Worm (Caenorhabditis elegans) whole organism, young adult: ENCODE data around the gene arrd-25.
A peak's percentile ranks its signal among the peaks of the same experiment; 100 is the strongest.

Experiments used
- B0261.1 ChIP-seq: sonication (generic microtip); optimal IDR thresholded peaks from 2 replicates; lab custom pipeline; 2016; ENCODE audit warnings: mild to moderate bottlenecking, missing genetic modification characterization, moderate library complexity, missing compliant biosample characterization
- B0336.3 ChIP-seq: fragments of 200-800 bp; sonication (Bioruptor generic); IDR thresholded peaks from 2 replicates; pipeline ENCODE4 v1.3.6; 2022; ENCODE audit warnings: missing genetic modification characterization, missing compliant biosample characterization
- D2030.7 ChIP-seq: fragments of 200-800 bp; sonication (Bioruptor generic); IDR thresholded peaks from 2 replicates; pipeline ENCODE4 v1.3.6; 2022; ENCODE audit warnings: missing genetic modification reagents, missing genetic modification characterization, missing compliant biosample characterization
- F52B5.7 ChIP-seq: sonication (generic microtip); optimal IDR thresholded peaks from 2 replicates; lab custom pipeline; 2016; ENCODE audit warnings: mild to moderate bottlenecking, missing genetic modification characterization, missing compliant biosample characterization
- F55B11.4 ChIP-seq: sonication (generic microtip); optimal IDR thresholded peaks from 2 replicates; lab custom pipeline; 2016; ENCODE audit warnings: missing compliant biosample characterization, missing genetic modification characterization, borderline replicate concordance; ENCODE audit not compliant: insufficient read depth
- F57A8.1 ChIP-seq: fragments of 200-800 bp; sonication (Bioruptor generic); optimal IDR thresholded peaks from 2 replicates; lab custom pipeline; 2018; ENCODE audit warnings: mild to moderate bottlenecking, missing genetic modification characterization, moderate library complexity, missing compliant biosample characterization
- K11D2.4 ChIP-seq: fragments of 200-800 bp; sonication (Bioruptor generic); IDR thresholded peaks from 2 replicates; pipeline ENCODE4 v1.3.6; 2022; ENCODE audit warnings: missing genetic modification reagents, missing genetic modification characterization, missing compliant biosample characterization
- K12H6.12 ChIP-seq: fragments of 200-800 bp; sonication (Bioruptor generic); optimal IDR thresholded peaks from 2 replicates; lab custom pipeline; 2018; ENCODE audit warnings: mild to moderate bottlenecking, missing genetic modification characterization, missing compliant biosample characterization
- Y53F4B.3 ChIP-seq: fragments of 200-800 bp; sonication (Bioruptor generic); IDR thresholded peaks from 2 replicates; pipeline ENCODE4 v1.3.6; 2022; ENCODE audit warnings: missing genetic modification reagents, missing genetic modification characterization, missing compliant biosample characterization
- Y53G8AR.9 ChIP-seq: fragments of 200-800 bp; sonication (Bioruptor generic); conservative IDR thresholded peaks from 2 replicates; pipeline ENCODE4 v1.3.6; 2022; ENCODE audit warnings: missing genetic modification reagents, missing genetic modification characterization, missing compliant biosample characterization
- Y79H2A.3 ChIP-seq: fragments of 200-800 bp; sonication (Bioruptor generic); conservative IDR thresholded peaks from 2 replicates; pipeline ENCODE4 v1.3.6; 2022; ENCODE audit warnings: missing genetic modification reagents, missing genetic modification characterization, missing compliant biosample characterization
- Y95B8A.8 ChIP-seq: fragments of 200-800 bp; sonication (Bioruptor generic); IDR thresholded peaks from 2 replicates; pipeline ENCODE4 v1.3.6; 2022; ENCODE audit warnings: missing genetic modification reagents, missing genetic modification characterization, missing compliant biosample characterization
- aptf-3 ChIP-seq: fragments of 200-800 bp; sonication (Bioruptor generic); IDR thresholded peaks from 2 replicates; pipeline ENCODE4 v1.3.6; 2022; ENCODE audit warnings: missing genetic modification characterization, missing compliant biosample characterization
- attf-5 ChIP-seq: fragments of 200-800 bp; sonication (Bioruptor generic); optimal IDR thresholded peaks from 2 replicates; lab custom pipeline; 2018; ENCODE audit warnings: mild to moderate bottlenecking, missing genetic modification characterization, missing compliant biosample characterization
- attf-6 ChIP-seq: fragments of 200-800 bp; sonication (Bioruptor generic); IDR thresholded peaks from 2 replicates; pipeline ENCODE4 v1.3.6; 2022; ENCODE audit warnings: missing genetic modification reagents, missing genetic modification characterization, missing compliant biosample characterization
- cebp-1 ChIP-seq, 2 experiments: fragments of 200-800 bp in 1 of 2; sonication (Bioruptor generic) in 1 of 2; sonication (generic microtip) in 1 of 2; IDR thresholded peaks in 1 of 2; optimal IDR thresholded peaks in 1 of 2; 2 replicates each; pipeline versions ENCODE4 v1.3.6 to Lab custom; 2017 to 2022; ENCODE audit warnings: missing compliant biosample characterization in 2 of 2, missing genetic modification characterization in 2 of 2, mild to moderate bottlenecking in 1 of 2, missing genetic modification reagents in 1 of 2, moderate library complexity in 1 of 2
- ceh-27 ChIP-seq: fragments of 200-800 bp; sonication (Bioruptor generic); optimal IDR thresholded peaks from 2 replicates; lab custom pipeline; 2018; ENCODE audit warnings: mild to moderate bottlenecking, missing genetic modification characterization, moderate library complexity, missing compliant biosample characterization
- ceh-79 ChIP-seq: sonication (generic microtip); optimal IDR thresholded peaks from 2 replicates; lab custom pipeline; 2017; ENCODE audit warnings: mild to moderate bottlenecking, missing genetic modification characterization, missing compliant biosample characterization
- die-1 ChIP-seq: sonication (generic microtip); optimal IDR thresholded peaks from 2 replicates; lab custom pipeline; 2016; ENCODE audit warnings: missing genotype, mild to moderate bottlenecking, missing genetic modification characterization, missing compliant biosample characterization
- egl-18 ChIP-seq: fragments of 200-800 bp; sonication (Bioruptor generic); IDR thresholded peaks from 2 replicates; pipeline ENCODE4 v1.3.6; 2022; ENCODE audit warnings: missing genetic modification reagents, missing genetic modification characterization, missing compliant biosample characterization
- him-1 ChIP-seq: sonication (generic microtip); optimal IDR thresholded peaks from 2 replicates; lab custom pipeline; 2016; ENCODE audit warnings: missing genotype, missing genetic modification reagents, missing genetic modification characterization, missing compliant biosample characterization
- hmg-1.2 ChIP-seq: fragments of 200-800 bp; sonication (Bioruptor generic); IDR thresholded peaks from 2 replicates; pipeline ENCODE4 v1.3.6; 2022; ENCODE audit warnings: missing genetic modification reagents, missing genetic modification characterization, missing compliant biosample characterization
- let-526 ChIP-seq: fragments of 200-800 bp; sonication (Bioruptor generic); IDR thresholded peaks from 2 replicates; pipeline ENCODE4 v1.3.6; 2022; ENCODE audit warnings: missing genetic modification reagents, missing genetic modification characterization, missing compliant biosample characterization
- let-607 ChIP-seq, 2 experiments: fragments of 200-800 bp in 1 of 2; sonication (Bioruptor generic) in 1 of 2; sonication (generic microtip) in 1 of 2; optimal IDR thresholded peaks; 2 replicates each; lab custom pipeline; 2016 to 2018; ENCODE audit warnings: mild to moderate bottlenecking in 2 of 2, missing compliant biosample characterization in 2 of 2, missing genetic modification characterization in 2 of 2, moderate library complexity in 2 of 2, missing genotype in 1 of 2
- lin-35 ChIP-seq, 3 experiments: fragments of 150-350 bp in 2 of 3; sonication (generic microtip) in 1 of 3; optimal IDR thresholded peaks; 2 replicates each; lab custom pipeline; 2014 to 2018; ENCODE audit warnings: missing biosample characterization in 3 of 3, missing genetic modification characterization in 3 of 3, missing genetic modification reagents in 3 of 3
- lsl-1 ChIP-seq: fragments of 200-800 bp; sonication (Bioruptor generic); optimal IDR thresholded peaks from 2 replicates; lab custom pipeline; 2018; ENCODE audit warnings: mild to moderate bottlenecking, missing genetic modification characterization, moderate library complexity, missing compliant biosample characterization
- madf-8 ChIP-seq: fragments of 200-800 bp; sonication (Bioruptor generic); conservative IDR thresholded peaks from 2 replicates; pipeline ENCODE4 v1.3.6; 2022; ENCODE audit warnings: missing genetic modification reagents, missing genetic modification characterization, missing compliant biosample characterization
- nfyb-1 ChIP-seq: fragments of 200-800 bp; sonication (Bioruptor generic); IDR thresholded peaks from 2 replicates; pipeline ENCODE4 v1.3.6; 2022; ENCODE audit warnings: missing genetic modification reagents, missing genetic modification characterization, missing compliant biosample characterization
- pbrm-1 ChIP-seq: fragments of 200-800 bp; sonication (Bioruptor generic); IDR thresholded peaks from 2 replicates; pipeline ENCODE4 v1.3.6; 2022; ENCODE audit warnings: missing genetic modification reagents, missing genetic modification characterization, missing compliant biosample characterization
- pha-4 ChIP-seq: fragments of 150-350 bp; sonication (generic microtip); optimal IDR thresholded peaks from 2 replicates; lab custom pipeline; 2014; ENCODE audit warnings: missing biosample characterization, missing genetic modification reagents, missing genetic modification characterization
- rcor-1 ChIP-seq: fragments of 200-800 bp; sonication (Bioruptor generic); IDR thresholded peaks from 2 replicates; pipeline ENCODE4 v1.3.6; 2022; ENCODE audit warnings: missing genetic modification reagents, missing genetic modification characterization, missing compliant biosample characterization
- somi-1 ChIP-seq: fragments of 200-800 bp; sonication (Bioruptor generic); optimal IDR thresholded peaks from 2 replicates; lab custom pipeline; 2018; ENCODE audit warnings: mild to moderate bottlenecking, missing genetic modification characterization, missing compliant biosample characterization
- tbp1 ChIP-seq: fragments of 200-800 bp; sonication (Bioruptor generic); optimal IDR thresholded peaks from 2 replicates; lab custom pipeline; 2018; ENCODE audit warnings: mild to moderate bottlenecking, missing genetic modification characterization, missing compliant biosample characterization
- zfh-2 ChIP-seq: fragments of 200-800 bp; sonication (Bioruptor generic); conservative IDR thresholded peaks from 2 replicates; pipeline ENCODE4 v1.3.6; 2022; ENCODE audit warnings: missing genetic modification reagents, missing genetic modification characterization, missing compliant biosample characterization
- ztf-18 ChIP-seq: sonication (generic microtip); optimal IDR thresholded peaks from 2 replicates; lab custom pipeline; 2016; ENCODE audit warnings: missing genotype, mild to moderate bottlenecking, missing genetic modification characterization, missing compliant biosample characterization

Gene arrd-25

DNA sequence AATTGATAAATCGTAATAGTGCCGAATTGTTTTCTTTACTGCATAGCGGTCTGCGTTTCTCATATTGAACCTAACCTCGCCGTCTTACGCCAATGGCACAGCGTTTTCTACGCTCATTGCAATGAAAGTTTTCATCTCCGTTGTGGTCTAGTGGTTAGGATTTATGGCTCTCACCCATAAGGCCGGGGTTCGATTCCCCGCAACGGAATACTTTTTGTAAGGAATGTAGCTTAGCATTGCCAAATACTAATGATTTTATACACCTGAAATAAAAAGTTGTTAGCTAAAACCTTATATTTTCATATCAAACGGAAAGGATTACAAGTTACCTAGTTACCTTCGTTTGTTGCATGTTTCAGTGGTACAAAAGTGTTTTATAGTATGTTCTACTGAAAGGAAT lies 17.8 kb upstream of the arrd-25 start (continued):
- TF ChIP-seq somi-1 (GFP tag; lab: Kevin White, UChicago): peak; percentile 77
- TF ChIP-seq lin-35 (GFP tag; optimal IDR thresholded peaks at IDR 0.05; lab: Kevin White, UChicago): peak in 1 of 3 experiments; percentile 74
- no peak for TF ChIP-seq pha-4 (tag; lab: Kevin White, UChicago)
- TF ChIP-seq K11D2.4 (GFP tag; lab: Robert Waterston, UW): peak; percentile 75
- no peak for TF ChIP-seq Y79H2A.3 (GFP tag; lab: Robert Waterston, UW)

DNA sequence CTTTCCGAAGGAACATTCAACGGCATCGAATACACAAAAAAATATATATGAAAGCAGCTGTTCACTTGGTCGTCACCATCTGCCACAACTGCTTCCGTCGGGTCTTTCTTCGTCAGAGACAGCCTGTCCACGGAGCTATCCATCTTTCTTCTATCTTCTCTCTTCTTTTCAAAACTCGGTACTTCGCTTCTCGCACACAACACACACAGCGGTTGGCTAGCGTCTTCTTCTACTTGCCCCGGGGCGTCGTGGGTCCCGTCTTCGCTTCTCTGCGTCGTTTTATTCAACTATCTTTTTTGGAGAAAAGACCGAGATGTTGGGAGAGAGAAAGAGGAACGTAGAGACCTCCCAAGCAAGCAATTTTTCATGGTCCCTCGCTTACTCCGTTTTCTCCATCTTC lies 16.9 kb upstream of the arrd-25 start:
- TF ChIP-seq rcor-1 (peak; percentile 20; the same call in 1 of the 2 replicates), attf-6 (GFP tag; lab: Robert Waterston, UW) (no peak), hmg-1.2 (peak; percentile 27; the same call in 1 of the 2 replicates), Y53G8AR.9 (no peak), zfh-2 (GFP tag; lab: Robert Waterston, UW) (peak; percentile 45; the same call in 1 of the 2 replicates), cebp-1 (GFP tag; IDR thresholded peaks at IDR 0.05; lab: Robert Waterston, UW) (no peak), cebp-1 (tag; optimal IDR thresholded peaks at IDR 0.05; lab: Kevin White, UChicago) (peak; percentile 47), F55B11.4 (tag; lab: Kevin White, UChicago) (no peak), let-526 (no peak), F52B5.7 (tag; lab: Kevin White, UChicago) (peak; percentile 19), nfyb-1 (GFP tag; lab: Robert Waterston, UW) (0 out of 2 replicates have a peak, but pooled peaks have one; percentile 37), madf-8 (GFP tag; lab: Robert Waterston, UW) (no peak), attf-5 (peak; percentile 12), egl-18 (GFP tag; lab: Robert Waterston, UW) (no peak), pbrm-1 (GFP tag; lab: Robert Waterston, UW) (no peak), K12H6.12 (tag; lab: Kevin White, UChicago) (peak; percentile 82)

DNA sequence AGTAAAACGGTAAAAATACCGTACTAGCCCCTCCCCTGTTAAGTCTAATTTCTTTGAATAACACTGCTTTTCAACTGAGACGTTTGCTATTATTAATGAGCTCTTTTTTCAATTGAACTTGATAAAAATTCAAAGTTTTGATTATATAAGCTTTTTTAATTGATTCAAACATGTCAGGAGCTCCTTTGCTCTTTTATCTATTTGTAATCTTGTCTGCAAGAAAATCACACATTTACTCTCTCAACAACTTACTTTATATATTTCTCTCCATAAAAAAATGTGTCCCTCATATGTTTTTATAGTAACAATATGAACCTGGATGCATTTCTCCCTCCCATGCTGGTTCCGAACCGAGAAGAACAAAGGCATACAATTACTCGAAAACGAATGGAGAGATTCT lies 13.3 kb upstream of the arrd-25 start, which contains the start of gene C04C11.1:
TSS of gene C04C11.1 (plus strand) at position 301 of the 400 bp plus-strand sequence.
- no peak for TF ChIP-seq Y53F4B.3 (GFP tag; lab: Robert Waterston, UW)
- TF ChIP-seq B0261.1 (tag; lab: Kevin White, UChicago): no peak
- no peak for TF ChIP-seq F57A8.1 (GFP tag; lab: Kevin White, UChicago)
- no peak for TF ChIP-seq die-1 (tag; lab: Kevin White, UChicago)
- no peak for TF ChIP-seq D2030.7 (GFP tag; lab: Robert Waterston, UW)
- TF ChIP-seq ceh-79 (tag; lab: Kevin White, UChicago): no peak
- no peak for TF ChIP-seq tbp1 (GFP tag; lab: Kevin White, UChicago)
- no peak for TF ChIP-seq ceh-27
- no peak for TF ChIP-seq Y95B8A.8 (GFP tag; lab: Robert Waterston, UW)
- TF ChIP-seq B0336.3 (GFP tag; lab: Robert Waterston, UW): no peak
- TF ChIP-seq lin-35 (GFP tag; optimal IDR thresholded peaks at IDR 0.05; lab: Kevin White, UChicago): no peak
- no peak for TF ChIP-seq aptf-3 (GFP tag; lab: Robert Waterston, UW)
- TF ChIP-seq ztf-18 (tag; lab: Kevin White, UChicago): no peak
- TF ChIP-seq him-1: no peak
- no peak for TF ChIP-seq let-607 (tag; optimal IDR thresholded peaks at IDR 0.05; lab: Kevin White, UChicago)
- no peak for TF ChIP-seq nfyb-1 (GFP tag; lab: Robert Waterston, UW)
- TF ChIP-seq lsl-1 (GFP tag; lab: Kevin White, UChicago): no peak
- TF ChIP-seq Y79H2A.3 (GFP tag; lab: Robert Waterston, UW): no peak
